Worm (Caenorhabditis elegans): ENCODE results near the gene F40E12.1.

DNA sequence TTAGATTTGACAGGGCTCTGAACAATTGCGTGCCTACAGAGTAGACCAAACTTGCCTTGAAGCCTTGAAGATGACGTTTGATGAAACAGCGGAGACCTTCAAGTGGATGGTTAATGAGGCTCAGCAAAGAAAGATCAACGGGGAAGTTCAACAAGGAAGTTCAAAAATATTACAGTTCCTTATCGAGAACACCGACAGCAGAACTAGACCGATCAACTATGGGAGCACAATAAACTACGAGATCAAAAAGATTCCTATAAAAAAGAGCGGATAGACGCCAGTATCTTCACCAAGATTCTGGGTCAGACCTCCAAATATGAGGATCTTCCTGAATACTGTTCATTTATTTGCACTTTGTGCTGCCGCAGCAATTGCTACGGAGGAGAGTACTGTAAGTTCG is 37.8 kb upstream of the F40E12.1 start, which contains the start of gene clec-134:
- TF ChIP-seq dao-5 (tag; optimal IDR thresholded peaks at IDR 0.05) (no peak), W03F9.2 (tag; optimal IDR thresholded peaks at IDR 0.05) (no peak)

All from whole organism, L4/young adult.